Worm (Caenorhabditis elegans) whole organism, L4/young adult: ENCODE results near the gene pqe-1.
A peak's percentile ranks its signal among the peaks of the same experiment; 100 is the strongest.

Source experiments
- W03F9.2 ChIP-seq: fragments of 150-350 bp; optimal IDR thresholded peaks from 2 replicates; lab custom pipeline; 2014; ENCODE audit warnings: missing biosample characterization, missing genetic modification characterization
- dao-5 ChIP-seq: sonication (generic microtip); optimal IDR thresholded peaks from 2 replicates; lab custom pipeline; 2016; ENCODE audit warnings: missing genotype, missing genetic modification characterization, moderate library complexity, missing compliant biosample characterization
- him-1 ChIP-seq: sonication (generic microtip); optimal IDR thresholded peaks from 2 replicates; lab custom pipeline; 2016; ENCODE audit warnings: missing genotype, missing genetic modification reagents, missing genetic modification characterization, missing compliant biosample characterization

Gene pqe-1

ce11 chrIII:5310940-5311339, at the start of gene pqe-1:
Gene pqe-1 (plus strand): TSS chrIII:5311240.
- no peak for TF ChIP-seq dao-5 (tag; lab: Kevin White, UChicago)
- TF ChIP-seq W03F9.2 (tag; lab: Kevin White, UChicago): no peak

ce11 chrIII:5263299-5263993, 47.6 kb upstream of the pqe-1 start, which contains the start of the genes C34E10.9 and hap-1:
Gene C34E10.9 (minus strand): TSS chrIII:5263399.
Gene hap-1 (plus strand): TSS chrIII:5263943.
- TF ChIP-seq dao-5 (tag; lab: Kevin White, UChicago): no peak
- TF ChIP-seq him-1 (tag; lab: Kevin White, UChicago): no peak
- no peak for TF ChIP-seq W03F9.2 (tag; lab: Kevin White, UChicago)

- TF ChIP-seq him-1 (tag; lab: Kevin White, UChicago) (no peak), W03F9.2 (tag; lab: Kevin White, UChicago) (no peak), dao-5 (tag; lab: Kevin White, UChicago) (no peak)
Measured at ce11 chrIII:5264813-5265212, 46.2 kb upstream of the pqe-1 start, which contains the start of gene gro-1. Gene gro-1 (plus strand): TSS chrIII:5265113.

ce11 chrIII:5267217-5267906, 43.7 kb upstream of the pqe-1 start, which contains the start of gene ZC395.5:
Gene ZC395.5 (plus strand): TSS chrIII:5267848.
- TF ChIP-seq W03F9.2 (tag; lab: Kevin White, UChicago) (no peak), him-1 (tag; lab: Kevin White, UChicago) (no peak), dao-5 (tag; lab: Kevin White, UChicago) (no peak)

- TF ChIP-seq dao-5 (tag; lab: Kevin White, UChicago): no peak
- no peak for TF ChIP-seq W03F9.2 (tag; lab: Kevin White, UChicago)
- no peak for TF ChIP-seq him-1 (tag; lab: Kevin White, UChicago)
Measured at ce11 chrIII:5268486-5268885, 42.6 kb upstream of the pqe-1 start.

- no peak for TF ChIP-seq dao-5 (tag; lab: Kevin White, UChicago)
Measured at ce11 chrIII:5269814-5270213, 41.2 kb upstream of the pqe-1 start, which contains the start of gene ZC395.4. Gene ZC395.4 (plus strand): TSS chrIII:5270114.

- no peak for TF ChIP-seq him-1 (tag; lab: Kevin White, UChicago)
- TF ChIP-seq dao-5 (tag; lab: Kevin White, UChicago): no peak
- TF ChIP-seq W03F9.2 (tag; lab: Kevin White, UChicago): no peak
Measured at ce11 chrIII:5273396-5273857, 37.6 kb upstream of the pqe-1 start, which contains the start of gene ztf-8. Gene ztf-8 (minus strand): TSS chrIII:5273471.

ce11 chrIII:5274250-5274649, 36.8 kb upstream of the pqe-1 start:
- TF ChIP-seq W03F9.2 (tag; lab: Kevin White, UChicago) (no peak), dao-5 (tag; lab: Kevin White, UChicago) (no peak), him-1 (tag; lab: Kevin White, UChicago) (no peak)

ce11 chrIII:5274715-5275355, 36.2 kb upstream of the pqe-1 start, which contains the start of the genes daf-41 and toc-1:
Gene daf-41 (minus strand): TSS chrIII:5274765.
Gene toc-1 (plus strand): TSS chrIII:5275251.
- TF ChIP-seq W03F9.2 (tag; lab: Kevin White, UChicago) (peak; percentile 75), him-1 (tag; lab: Kevin White, UChicago) (no peak)

ce11 chrIII:5277740-5278139, 33.3 kb upstream of the pqe-1 start, which contains the start of gene clk-1:
Gene clk-1 (plus strand): TSS chrIII:5277894.
- TF ChIP-seq him-1 (tag; lab: Kevin White, UChicago): no peak
- no peak for TF ChIP-seq W03F9.2 (tag; lab: Kevin White, UChicago)
- TF ChIP-seq dao-5 (tag; lab: Kevin White, UChicago): no peak

ce11 chrIII:5280228-5280627, 30.8 kb upstream of the pqe-1 start:
- TF ChIP-seq dao-5 (tag; lab: Kevin White, UChicago) (no peak), him-1 (tag; lab: Kevin White, UChicago) (no peak), W03F9.2 (tag; lab: Kevin White, UChicago) (no peak)

- TF ChIP-seq him-1 (tag; lab: Kevin White, UChicago) (no peak), W03F9.2 (tag; lab: Kevin White, UChicago) (no peak)
Measured at ce11 chrIII:5285484-5285883, 25.6 kb upstream of the pqe-1 start.

ce11 chrIII:5286205-5286604, 24.8 kb upstream of the pqe-1 start, which contains the start of gene ZC395.11:
Gene ZC395.11 (minus strand): TSS chrIII:5286305.
- TF ChIP-seq W03F9.2 (tag; lab: Kevin White, UChicago) (no peak), dao-5 (tag; lab: Kevin White, UChicago) (no peak), him-1 (tag; lab: Kevin White, UChicago) (no peak)
